Fruit fly (Drosophila melanogaster) whole organism, embryonic: ENCODE measurements around the gene Strip.

Source experiments
- Adf1 ChIP-seq: fragments of 200-800 bp; sonication (Bioruptor generic); IDR thresholded peaks from 2 replicates; pipeline ENCODE4 v1.3.6; 2022; ENCODE audit warnings: missing biosample characterization, missing genetic modification characterization
- Asciz ChIP-seq: fragments of 200-800 bp; sonication (Bioruptor generic); optimal IDR thresholded peaks from 2 replicates; lab custom pipeline; 2017; ENCODE audit warnings: missing biosample characterization, mild to moderate bottlenecking, missing genetic modification characterization, missing genetic modification reagents
- BEAF-32 ChIP-seq: fragments of 200-800 bp; sonication (Bioruptor generic); optimal IDR thresholded peaks from 3 replicates; lab custom pipeline; 2017; ENCODE audit warnings: missing biosample characterization, missing genetic modification characterization, mild to moderate bottlenecking, moderate library complexity, missing genetic modification reagents
- CG12219 ChIP-seq: fragments of 200-800 bp; sonication (Bioruptor generic); optimal IDR thresholded peaks from 3 replicates; lab custom pipeline; 2018; ENCODE audit warnings: missing biosample characterization, mild to moderate bottlenecking, missing genetic modification characterization
- CG12391 ChIP-seq: fragments of 200-800 bp; sonication (Bioruptor generic); optimal IDR thresholded peaks from 3 replicates; lab custom pipeline; 2018; ENCODE audit warnings: missing biosample characterization, mild to moderate bottlenecking, missing genetic modification characterization, moderate library complexity
- CG14710 ChIP-seq: fragments of 200-800 bp; sonication (Bioruptor generic); optimal IDR thresholded peaks from 3 replicates; lab custom pipeline; 2019; ENCODE audit warnings: missing biosample characterization, mild to moderate bottlenecking, missing genetic modification characterization, moderate library complexity
- CG15696 ChIP-seq: fragments of 200-800 bp; sonication (Bioruptor generic); optimal IDR thresholded peaks from 2 replicates; lab custom pipeline; 2019; ENCODE audit warnings: missing biosample characterization, mild to moderate bottlenecking, missing genetic modification characterization, moderate library complexity
- CG16813 ChIP-seq: fragments of 200-800 bp; sonication (Bioruptor generic); IDR thresholded peaks from 3 replicates; pipeline ENCODE4 v1.3.6; 2022; ENCODE audit warnings: missing biosample characterization, missing genetic modification characterization; ENCODE audit not compliant: partially characterized antibody
- CG1832 ChIP-seq: fragments of 200-800 bp; sonication (Bioruptor generic); optimal IDR thresholded peaks from 2 replicates; lab custom pipeline; 2017; ENCODE audit warnings: missing biosample characterization, mild to moderate bottlenecking, missing genetic modification characterization, inconsistent platforms
- CG18619 ChIP-seq: fragments of 200-800 bp; sonication (Bioruptor generic); optimal IDR thresholded peaks from 3 replicates; lab custom pipeline; 2017; ENCODE audit warnings: missing biosample characterization, mild to moderate bottlenecking, missing genetic modification characterization
- CG2129 ChIP-seq: fragments of 200-800 bp; sonication (Bioruptor generic); IDR thresholded peaks from 2 replicates; pipeline ENCODE4 v1.3.6; 2022; ENCODE audit warnings: missing biosample characterization, missing genetic modification characterization; ENCODE audit not compliant: partially characterized antibody
- CG33213 ChIP-seq: fragments of 200-800 bp; sonication (Bioruptor generic); optimal IDR thresholded peaks from 3 replicates; lab custom pipeline; 2016; ENCODE audit warnings: missing biosample characterization, missing genetic modification characterization
- CG4282 ChIP-seq: fragments of 200-800 bp; sonication (Bioruptor generic); optimal IDR thresholded peaks from 2 replicates; lab custom pipeline; 2016; ENCODE audit warnings: missing biosample characterization, missing genetic modification characterization
- CG7745 ChIP-seq: fragments of 200-800 bp; sonication (Bioruptor generic); optimal IDR thresholded peaks from 2 replicates; lab custom pipeline; 2018; ENCODE audit warnings: missing biosample characterization, mild to moderate bottlenecking, missing genetic modification characterization, moderate library complexity
- CG7963 ChIP-seq: fragments of 200-800 bp; sonication (Bioruptor generic); IDR thresholded peaks from 3 replicates; pipeline ENCODE4 v1.3.6; 2022; ENCODE audit warnings: missing biosample characterization, missing genetic modification characterization; ENCODE audit not compliant: partially characterized antibody
- D ChIP-seq, 2 experiments: fragments of 200-800 bp in 1 of 2; fragments of >200 bp in 1 of 2; sonication (Bioruptor generic) in 1 of 2; optimal IDR thresholded peaks; 2 replicates in 1 of 2; 3 replicates in 1 of 2; lab custom pipeline; 2017; ENCODE audit warnings: mild to moderate bottlenecking in 1 of 2, missing biosample characterization in 1 of 2, missing genetic modification characterization in 1 of 2, missing genetic modification reagents in 1 of 2
- Doc3 ChIP-seq: fragments of 200-800 bp; sonication (Bioruptor generic); IDR thresholded peaks from 3 replicates; pipeline ENCODE4 v1.3.6; 2022; ENCODE audit warnings: missing biosample characterization, missing genetic modification characterization; ENCODE audit not compliant: partially characterized antibody
- Dp ChIP-seq: fragments of 200-800 bp; sonication (Bioruptor generic); optimal IDR thresholded peaks from 2 replicates; lab custom pipeline; 2018; ENCODE audit warnings: missing biosample characterization, mild to moderate bottlenecking, missing genetic modification characterization, moderate library complexity
- HLH4C ChIP-seq: fragments of 200-800 bp; sonication (Bioruptor generic); IDR thresholded peaks from 3 replicates; pipeline ENCODE4 v1.3.6; 2022; ENCODE audit warnings: missing biosample characterization, missing genetic modification characterization; ENCODE audit not compliant: partially characterized antibody
- Hmx ChIP-seq: fragments of 200-800 bp; sonication (Bioruptor generic); optimal IDR thresholded peaks from 2 replicates; lab custom pipeline; 2016; ENCODE audit warnings: missing biosample characterization, missing genetic modification characterization
- Neu2 ChIP-seq: fragments of 200-800 bp; sonication (Bioruptor generic); optimal IDR thresholded peaks from 3 replicates; lab custom pipeline; 2016; ENCODE audit warnings: missing biosample characterization, missing genetic modification characterization, borderline replicate concordance
- Nf-YA ChIP-seq: fragments of 200-800 bp; sonication (Bioruptor generic); IDR thresholded peaks from 2 replicates; pipeline ENCODE4 v1.3.6; 2022; ENCODE audit warnings: missing biosample characterization, missing genetic modification characterization
- Nf-YB ChIP-seq: fragments of 200-800 bp; sonication (Bioruptor generic); optimal IDR thresholded peaks from 3 replicates; lab custom pipeline; 2019; ENCODE audit warnings: missing biosample characterization, mild to moderate bottlenecking, missing genetic modification characterization, moderate library complexity
- Nf-YC ChIP-seq: fragments of 200-800 bp; optimal IDR thresholded peaks from 3 replicates; lab custom pipeline; 2019; ENCODE audit warnings: missing biosample characterization, mild to moderate bottlenecking, missing genetic modification characterization, moderate library complexity
- Scr ChIP-seq: fragments of 200-800 bp; sonication (Bioruptor generic); IDR thresholded peaks from 2 replicates; pipeline ENCODE4 v1.3.6; 2022; ENCODE audit warnings: missing biosample characterization, missing genetic modification characterization; ENCODE audit not compliant: partially characterized antibody
- Sin3A ChIP-seq: fragments of >200 bp; optimal IDR thresholded peaks from 2 replicates; lab custom pipeline; 2018
- Sry-δ ChIP-seq: fragments of 200-800 bp; sonication (Bioruptor generic); optimal IDR thresholded peaks from 2 replicates; lab custom pipeline; 2016; ENCODE audit warnings: missing biosample characterization, missing genetic modification characterization
- Stat92E ChIP-seq, 3 experiments: fragments of >200 bp in 2 of 3; fragments of 200-800 bp in 1 of 3; sonication (Bioruptor generic) in 1 of 3; optimal IDR thresholded peaks; 2 replicates each; lab custom pipeline; 2017 to 2019; ENCODE audit warnings: missing biosample characterization in 3 of 3, missing genetic modification characterization in 3 of 3, mild to moderate bottlenecking in 1 of 3, moderate library complexity in 1 of 3
- caup ChIP-seq: fragments of 200-800 bp; sonication (Bioruptor generic); optimal IDR thresholded peaks from 3 replicates; lab custom pipeline; 2017; ENCODE audit warnings: missing biosample characterization, mild to moderate bottlenecking, missing genetic modification characterization, moderate library complexity; ENCODE audit not compliant: severe bottlenecking
- dmrt11E ChIP-seq: fragments of 200-800 bp; sonication (Bioruptor generic); optimal IDR thresholded peaks from 3 replicates; lab custom pipeline; 2018; ENCODE audit warnings: missing biosample characterization, mild to moderate bottlenecking, missing genetic modification characterization, moderate library complexity
- fd102C ChIP-seq: fragments of 200-800 bp; sonication (Bioruptor generic); optimal IDR thresholded peaks from 2 replicates; lab custom pipeline; 2018; ENCODE audit warnings: missing biosample characterization, mild to moderate bottlenecking, missing genetic modification characterization, moderate library complexity
- gfzf ChIP-seq: fragments of 200-800 bp; sonication (Bioruptor generic); optimal IDR thresholded peaks from 2 replicates; lab custom pipeline; 2016; ENCODE audit warnings: missing biosample characterization, mild to moderate bottlenecking, missing genetic modification characterization, moderate library complexity
- inv ChIP-seq: fragments of 200-800 bp; sonication (Bioruptor generic); IDR thresholded peaks from 2 replicates; pipeline ENCODE4 v1.3.6; 2022; ENCODE audit warnings: missing biosample characterization, missing genetic modification characterization; ENCODE audit not compliant: partially characterized antibody
- kah ChIP-seq: fragments of 200-800 bp; sonication (Bioruptor generic); optimal IDR thresholded peaks from 2 replicates; lab custom pipeline; 2018; ENCODE audit warnings: missing biosample characterization, mild to moderate bottlenecking, missing genetic modification characterization
- mld ChIP-seq: fragments of 200-800 bp; sonication (Bioruptor generic); IDR thresholded peaks from 3 replicates; pipeline ENCODE4 v1.3.6; 2022; ENCODE audit warnings: missing biosample characterization, missing genetic modification characterization; ENCODE audit not compliant: partially characterized antibody
- pb ChIP-seq: fragments of 200-800 bp; sonication (Bioruptor generic); optimal IDR thresholded peaks from 3 replicates; lab custom pipeline; 2016; ENCODE audit warnings: missing biosample characterization, missing genetic modification characterization
- rib ChIP-seq: fragments of 200-800 bp; sonication (Bioruptor generic); IDR thresholded peaks from 2 replicates; pipeline ENCODE4 v1.3.6; 2022; ENCODE audit warnings: missing biosample characterization, missing genetic modification characterization
- row ChIP-seq: fragments of 200-800 bp; sonication (Bioruptor generic); IDR thresholded peaks from 3 replicates; pipeline ENCODE4 v1.3.6; 2022; ENCODE audit warnings: missing biosample characterization, missing genetic modification characterization
- seq ChIP-seq: fragments of 200-800 bp; sonication (Bioruptor generic); IDR thresholded peaks from 2 replicates; pipeline ENCODE4 v1.3.6; 2022; ENCODE audit warnings: missing biosample characterization, missing genetic modification characterization
- sna ChIP-seq: fragments of 200-800 bp; sonication (Bioruptor generic); IDR thresholded peaks from 2 replicates; pipeline ENCODE4 v1.3.6; 2022; ENCODE audit warnings: missing biosample characterization, missing genetic modification characterization; ENCODE audit not compliant: partially characterized antibody
- sob ChIP-seq: fragments of 200-800 bp; sonication (Bioruptor generic); IDR thresholded peaks from 2 replicates; pipeline ENCODE4 v1.3.6; 2022; ENCODE audit warnings: missing biosample characterization, missing genetic modification characterization
- toy ChIP-seq: fragments of 200-800 bp; sonication (Bioruptor generic); IDR thresholded peaks from 2 replicates; pipeline ENCODE4 v1.3.6; 2022; ENCODE audit warnings: missing biosample characterization, missing genetic modification characterization
- trh ChIP-seq: fragments of 200-800 bp; sonication (Bioruptor generic); optimal IDR thresholded peaks from 2 replicates; lab custom pipeline; 2016; ENCODE audit warnings: missing biosample characterization, missing genetic modification characterization
- vvl ChIP-seq: fragments of 200-800 bp; sonication (Bioruptor generic); IDR thresholded peaks from 2 replicates; pipeline ENCODE4 v1.3.6; 2022; ENCODE audit warnings: missing biosample characterization, missing genetic modification characterization
- wor ChIP-seq: fragments of 200-800 bp; sonication (Bioruptor generic); IDR thresholded peaks from 2 replicates; pipeline ENCODE4 v1.3.6; 2022; ENCODE audit warnings: missing biosample characterization, missing genetic modification characterization
- zen ChIP-seq: fragments of 200-800 bp; sonication (Bioruptor generic); optimal IDR thresholded peaks from 3 replicates; lab custom pipeline; 2018; ENCODE audit warnings: missing biosample characterization, mild to moderate bottlenecking, missing genetic modification characterization, moderate library complexity
- zfh2 ChIP-seq: fragments of 200-800 bp; sonication (Bioruptor generic); optimal IDR thresholded peaks from 2 replicates; lab custom pipeline; 2016; ENCODE audit warnings: missing biosample characterization, missing genetic modification characterization

Strip gene

DNA sequence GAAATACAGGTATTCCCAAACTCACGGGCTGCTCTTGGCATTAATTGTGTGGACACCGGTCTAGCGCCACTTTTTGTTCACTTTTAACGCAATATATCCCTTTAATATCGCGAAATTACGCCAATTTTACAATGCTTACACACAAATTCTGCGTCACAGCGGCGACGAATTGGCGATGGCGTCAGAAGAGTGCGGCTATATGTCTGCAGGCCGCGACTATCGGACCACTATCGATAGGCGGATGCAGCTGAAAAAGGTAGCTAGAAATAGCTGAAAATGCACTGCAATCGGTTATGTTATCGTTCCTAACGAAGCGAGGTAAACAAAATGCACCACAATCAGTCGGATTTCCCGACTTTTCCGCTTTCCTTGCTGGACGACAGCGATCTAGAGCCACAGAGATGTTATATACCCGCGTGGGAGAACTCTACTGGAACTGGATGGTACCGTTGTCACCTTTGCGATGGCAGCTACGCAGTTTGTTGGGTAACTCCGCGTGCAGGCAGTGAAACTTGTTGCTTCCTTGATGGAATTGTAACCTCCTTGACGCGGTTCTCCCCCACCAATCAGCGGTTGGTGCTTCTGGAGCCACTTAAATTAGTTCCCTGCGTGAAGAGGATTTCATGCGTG lies 45.4 kb upstream of the Strip start, which contains the start of the genes Ythdc1 and CG12010:
Ythdc1 (minus strand) TSS at position 177 of the 630 bp plus-strand sequence.
CG12010 (plus strand) TSS at position 289 of the 630 bp plus-strand sequence.
- TF ChIP-seq Hmx (no peak), CG33213 (GFP tag; lab: Kevin White, UChicago) (no peak), wor (no peak), BEAF-32 (GFP tag; lab: Kevin White, UChicago) (peak; percentile 94), D (optimal IDR thresholded peaks at IDR 0.05; lab: Kevin White, UChicago) (peak; percentile 47), D (GFP tag; optimal IDR thresholded peaks at IDR 0.05; lab: Kevin White, UChicago) (no peak), trh (GFP tag; lab: Kevin White, UChicago) (no peak), toy (no peak), mld (GFP tag; lab: Robert Waterston, UW) (peak; percentile 71; the same call in 2 of the 3 replicates), vvl (peak; percentile 36; the same call in 1 of the 2 replicates), caup (GFP tag; lab: Kevin White, UChicago) (no peak), Neu2 (GFP tag; lab: Kevin White, UChicago) (peak; percentile 76), seq (GFP tag; lab: Robert Waterston, UW) (no peak), fd102C (GFP tag; lab: Kevin White, UChicago) (no peak), dmrt11E (tag; lab: Kevin White, UChicago) (no peak), CG15696 (tag; lab: Kevin White, UChicago) (no peak), Adf1 (GFP tag; lab: Robert Waterston, UW) (peak; percentile 70), Scr (GFP tag; lab: Robert Waterston, UW) (peak; percentile 88), Sin3A (peak; percentile 84), HLH4C (peak; percentile 94), pb (GFP tag; lab: Kevin White, UChicago) (no peak), zen (tag; lab: Kevin White, UChicago) (peak; percentile 2), Sry-δ (peak; percentile 82), CG7745 (no peak), row (peak; percentile 57), Nf-YA (GFP tag; lab: Robert Waterston, UW) (no peak), Nf-YC (tag; lab: Kevin White, UChicago) (peak; percentile 96), sob (GFP tag; lab: Robert Waterston, UW) (peak; percentile 39; the same call in 1 of the 2 replicates), CG7963 (GFP tag; lab: Robert Waterston, UW) (peak; percentile 95), gfzf (peak; percentile 21), zfh2 (GFP tag; lab: Kevin White, UChicago) (no peak), sna (peak; percentile 85), CG12391 (tag; lab: Kevin White, UChicago) (peak; percentile 7), CG12219 (GFP tag; lab: Kevin White, UChicago) (no peak), CG18619 (GFP tag; lab: Kevin White, UChicago) (peak; percentile 10), Stat92E (GFP tag; optimal IDR thresholded peaks at IDR 0.05; lab: Kevin White, UChicago) (peak in 1 of 3 experiments; percentile 45), CG1832 (GFP tag; lab: Kevin White, UChicago) (peak; percentile 83), kah (GFP tag; lab: Kevin White, UChicago) (peak; percentile 31), Doc3 (GFP tag; lab: Robert Waterston, UW) (peak; percentile 67; the same call in 2 of the 3 replicates), rib (GFP tag; lab: Robert Waterston, UW) (no peak), CG16813 (peak; percentile 91), inv (GFP tag; lab: Robert Waterston, UW) (peak; percentile 84), Dp (GFP tag; lab: Kevin White, UChicago) (peak; percentile 58), CG14710 (peak; percentile 63), CG4282 (GFP tag; lab: Kevin White, UChicago) (no peak), Asciz (GFP tag; lab: Kevin White, UChicago) (no peak), Nf-YB (GFP tag; lab: Kevin White, UChicago) (peak; percentile 92), CG2129 (peak; percentile 68)
